Fruit fly (Drosophila melanogaster): Measurements from ENCODE around the gene CG2685.

DNA sequence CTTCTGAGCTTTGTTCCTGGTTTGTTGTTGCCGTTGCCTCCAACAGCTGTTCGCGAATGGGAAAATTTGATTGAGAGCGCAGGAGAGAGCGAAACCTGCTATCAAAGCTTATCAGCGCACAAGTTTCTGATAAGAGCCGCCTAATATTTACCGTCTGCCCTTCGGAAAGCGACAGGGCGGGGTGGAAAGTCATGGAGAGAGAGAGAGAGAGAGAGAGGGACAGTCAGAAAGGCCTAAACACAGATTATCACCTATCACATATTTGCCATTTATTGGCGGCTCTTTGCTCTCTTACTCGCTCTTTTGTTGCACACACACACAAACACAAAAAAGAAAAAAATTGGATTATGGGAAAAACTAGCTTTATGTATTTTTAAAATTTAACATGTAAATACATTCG, 29.8 kb upstream of the CG2685 start:
- TF ChIP-seq dl (GFP tag; optimal IDR thresholded peaks at IDR 0.05; ENCODE audit: insufficient read depth in 1 of 2, partially characterized antibody in 2 of 2) (no peak), sage (GFP tag; optimal IDR thresholded peaks at IDR 0.05) (no peak), psq (GFP tag; optimal IDR thresholded peaks at IDR 0.05) (no peak), Dfd (GFP tag; optimal IDR thresholded peaks at IDR 0.05) (no peak), brk (GFP tag; optimal IDR thresholded peaks at IDR 0.05) (no peak), Vsx2 (GFP tag; optimal IDR thresholded peaks at IDR 0.05; ENCODE audit: partially characterized antibody) (no peak), fru (GFP tag; optimal IDR thresholded peaks at IDR 0.05) (no peak)

All from whole organism, wandering third instar larva.